Fruit fly (Drosophila melanogaster): ENCODE data around the gene bon.

DNA sequence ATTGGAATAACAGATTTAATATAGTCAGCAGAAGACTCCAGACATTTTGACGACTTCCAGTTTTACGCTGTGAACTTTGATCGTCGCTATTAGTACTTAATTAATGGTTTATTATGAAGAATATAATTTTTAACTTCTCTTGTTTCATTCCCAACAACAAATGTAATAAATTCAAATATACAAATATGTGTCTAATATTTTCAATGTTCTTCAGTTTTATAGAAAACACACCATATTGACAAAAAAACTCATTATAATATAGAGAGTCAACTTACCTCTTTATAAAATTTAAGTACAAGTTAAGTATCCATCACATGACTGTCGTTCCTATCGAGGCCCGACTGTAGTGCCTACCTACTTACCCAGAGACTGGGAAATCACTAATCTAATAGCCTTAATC, 19.6 kb upstream of the bon start:
- TF ChIP-seq tj (GFP tag; optimal IDR thresholded peaks at IDR 0.05), result no peak
- TF ChIP-seq cic (GFP tag; optimal IDR thresholded peaks at IDR 0.05), result no peak
- no peak for TF ChIP-seq CG5204 (GFP tag; optimal IDR thresholded peaks at IDR 0.05)
- no peak for TF ChIP-seq ovo (GFP tag; optimal IDR thresholded peaks at IDR 0.05)
- TF ChIP-seq CG1620 (GFP tag; optimal IDR thresholded peaks at IDR 0.05), result no peak
- TF ChIP-seq Crg-1 (GFP tag; optimal IDR thresholded peaks at IDR 0.05), result no peak
- TF ChIP-seq bab1 (GFP tag; optimal IDR thresholded peaks at IDR 0.05), result no peak
- no peak for TF ChIP-seq Hr96 (GFP tag; optimal IDR thresholded peaks at IDR 0.05)
- TF ChIP-seq cnc (optimal IDR thresholded peaks at IDR 0.05), result no peak
- TF ChIP-seq toe (GFP tag; optimal IDR thresholded peaks at IDR 0.05), result no peak
- no peak for TF ChIP-seq Mnt (GFP tag; optimal IDR thresholded peaks at IDR 0.05)
- no peak for TF ChIP-seq CG7101 (tag; optimal IDR thresholded peaks at IDR 0.05)
- no peak for TF ChIP-seq CG7045 (GFP tag; optimal IDR thresholded peaks at IDR 0.05)
- TF ChIP-seq CG14711 (tag; optimal IDR thresholded peaks at IDR 0.05), result no peak

Data from whole organism, adult.